Fruit fly (Drosophila melanogaster) whole organism, embryonic: Measurements from ENCODE around the gene CG42828.

Experiments
- Aef1 ChIP-seq: fragments of 200-800 bp; sonication (Bioruptor generic); IDR thresholded peaks from 3 replicates; pipeline ENCODE4 v1.3.6; 2022; ENCODE audit warnings: missing biosample characterization, missing genetic modification characterization
- Blimp-1 ChIP-seq: fragments of 200-800 bp; sonication (Bioruptor generic); optimal IDR thresholded peaks from 3 replicates; lab custom pipeline; 2018; ENCODE audit warnings: missing biosample characterization, missing genetic modification characterization, mild to moderate bottlenecking, moderate library complexity, missing genetic modification reagents
- CG10431 ChIP-seq: fragments of 200-800 bp; sonication (Bioruptor generic); optimal IDR thresholded peaks from 3 replicates; lab custom pipeline; 2018; ENCODE audit warnings: missing biosample characterization, mild to moderate bottlenecking, missing genetic modification characterization
- CG10979 ChIP-seq: fragments of 200-800 bp; sonication (Bioruptor generic); optimal IDR thresholded peaks from 2 replicates; lab custom pipeline; 2018; ENCODE audit warnings: missing biosample characterization, mild to moderate bottlenecking, missing genetic modification characterization, moderate library complexity
- CG11398 ChIP-seq: fragments of 200-800 bp; sonication (Bioruptor generic); optimal IDR thresholded peaks from 2 replicates; lab custom pipeline; 2016; ENCODE audit warnings: missing biosample characterization, missing genetic modification characterization
- CG12155 ChIP-seq: fragments of 200-800 bp; sonication (Bioruptor generic); optimal IDR thresholded peaks from 3 replicates; lab custom pipeline; 2016; ENCODE audit warnings: missing biosample characterization, missing genetic modification characterization
- CG12391 ChIP-seq: fragments of 200-800 bp; sonication (Bioruptor generic); optimal IDR thresholded peaks from 3 replicates; lab custom pipeline; 2018; ENCODE audit warnings: missing biosample characterization, mild to moderate bottlenecking, missing genetic modification characterization, moderate library complexity
- CG12942 ChIP-seq: fragments of 200-800 bp; sonication (Bioruptor generic); optimal IDR thresholded peaks from 3 replicates; lab custom pipeline; 2016; ENCODE audit warnings: missing biosample characterization, missing genetic modification characterization
- CG14860 ChIP-seq: fragments of 200-800 bp; sonication (Bioruptor generic); IDR thresholded peaks from 3 replicates; pipeline ENCODE4 v1.3.6; 2022; ENCODE audit warnings: missing biosample characterization, missing genetic modification characterization; ENCODE audit not compliant: partially characterized antibody
- CG15479 ChIP-seq: fragments of 200-800 bp; sonication (Bioruptor generic); optimal IDR thresholded peaks from 3 replicates; lab custom pipeline; 2019; ENCODE audit warnings: missing biosample characterization, mild to moderate bottlenecking, missing genetic modification characterization, moderate library complexity
- CG17912 ChIP-seq: fragments of 200-800 bp; sonication (Bioruptor generic); optimal IDR thresholded peaks from 2 replicates; lab custom pipeline; 2018; ENCODE audit warnings: missing biosample characterization, mild to moderate bottlenecking, missing genetic modification characterization
- CG3065 ChIP-seq: fragments of 200-800 bp; sonication (Bioruptor generic); optimal IDR thresholded peaks from 2 replicates; lab custom pipeline; 2016; ENCODE audit warnings: missing biosample characterization, missing genetic modification characterization
- CG3163 ChIP-seq: fragments of 200-800 bp; sonication (Bioruptor generic); optimal IDR thresholded peaks from 3 replicates; lab custom pipeline; 2016; ENCODE audit warnings: missing biosample characterization, missing genetic modification characterization
- CG32532 ChIP-seq: fragments of 200-800 bp; sonication (Bioruptor generic); IDR thresholded peaks from 2 replicates; pipeline ENCODE4 v1.3.6; 2022; ENCODE audit warnings: missing biosample characterization, missing genetic modification characterization
- CG3726 ChIP-seq: fragments of 200-800 bp; sonication (Bioruptor generic); IDR thresholded peaks from 3 replicates; pipeline ENCODE4, ENCODE4 v1.3.6; 2022; ENCODE audit warnings: missing biosample characterization, missing genetic modification characterization
- CG3995 ChIP-seq: fragments of 200-800 bp; sonication (Bioruptor generic); optimal IDR thresholded peaks from 3 replicates; lab custom pipeline; 2016; ENCODE audit warnings: missing biosample characterization, missing genetic modification characterization
- CG42726 ChIP-seq: fragments of 200-800 bp; sonication (Bioruptor generic); IDR thresholded peaks from 2 replicates; pipeline ENCODE4 v1.3.6; 2022; ENCODE audit warnings: missing biosample characterization, missing genetic modification characterization; ENCODE audit not compliant: partially characterized antibody
- CG4854 ChIP-seq: fragments of 200-800 bp; sonication (Bioruptor generic); optimal IDR thresholded peaks from 2 replicates; lab custom pipeline; 2016; ENCODE audit warnings: missing biosample characterization, missing genetic modification characterization, inconsistent platforms
- CG6689 ChIP-seq: fragments of 200-800 bp; sonication (Bioruptor generic); IDR thresholded peaks from 2 replicates; pipeline ENCODE4 v1.3.6; 2022; ENCODE audit warnings: missing biosample characterization, missing genetic modification characterization
- CG7357 ChIP-seq: fragments of 200-800 bp; sonication (Bioruptor generic); IDR thresholded peaks from 3 replicates; pipeline ENCODE4 v1.3.6; 2022; ENCODE audit warnings: missing biosample characterization, missing genetic modification characterization
- CG7556 ChIP-seq: fragments of 200-800 bp; sonication (Bioruptor generic); optimal IDR thresholded peaks from 2 replicates; lab custom pipeline; 2017; ENCODE audit warnings: missing biosample characterization, mild to moderate bottlenecking, missing genetic modification characterization
- CG8924 ChIP-seq: fragments of 200-800 bp; optimal IDR thresholded peaks from 3 replicates; lab custom pipeline; 2019; ENCODE audit warnings: missing biosample characterization, mild to moderate bottlenecking, missing genetic modification characterization, moderate library complexity
- CG9215 ChIP-seq: fragments of 200-800 bp; sonication (Bioruptor generic); IDR thresholded peaks from 2 replicates; pipeline ENCODE4 v1.3.6; 2022; ENCODE audit warnings: missing biosample characterization, missing genetic modification characterization
- Chrac-16 ChIP-seq: fragments of 200-800 bp; sonication (Bioruptor generic); optimal IDR thresholded peaks from 3 replicates; lab custom pipeline; 2016; ENCODE audit warnings: missing biosample characterization, missing genetic modification characterization
- CoRest ChIP-seq: fragments of 200-800 bp; sonication (Bioruptor generic); optimal IDR thresholded peaks from 3 replicates; lab custom pipeline; 2018; ENCODE audit warnings: missing biosample characterization, mild to moderate bottlenecking, missing genetic modification characterization, moderate library complexity
- Dll ChIP-seq: fragments of 200-800 bp; sonication (Bioruptor generic); IDR thresholded peaks from 4 replicates; pipeline ENCODE4 v1.3.6; 2022; ENCODE audit warnings: missing biosample characterization, missing genetic modification characterization; ENCODE audit not compliant: partially characterized antibody
- Dref ChIP-seq: fragments of 200-800 bp; sonication (Bioruptor generic); IDR thresholded peaks from 2 replicates; pipeline ENCODE4 v1.3.6; 2022; ENCODE audit warnings: missing biosample characterization, missing genetic modification characterization
- E2f2 ChIP-seq: fragments of 200-800 bp; sonication (Bioruptor generic); IDR thresholded peaks from 2 replicates; pipeline ENCODE4 v1.3.6; 2022; ENCODE audit warnings: missing biosample characterization, missing genetic modification characterization
- Ets97D ChIP-seq: fragments of 200-800 bp; sonication (Bioruptor generic); optimal IDR thresholded peaks from 3 replicates; lab custom pipeline; 2016; ENCODE audit warnings: missing biosample characterization, missing genetic modification characterization
- Fer3 ChIP-seq: fragments of 200-800 bp; sonication (Bioruptor generic); optimal IDR thresholded peaks from 2 replicates; lab custom pipeline; 2018; ENCODE audit warnings: missing biosample characterization, mild to moderate bottlenecking, missing genetic modification characterization, moderate library complexity
- GATAe ChIP-seq: fragments of 200-800 bp; sonication (Bioruptor generic); conservative IDR thresholded peaks from 2 replicates; pipeline ENCODE4 v1.3.6; 2022; ENCODE audit warnings: missing biosample characterization, missing genetic modification characterization
- H15 ChIP-seq: fragments of 200-800 bp; sonication (Bioruptor generic); IDR thresholded peaks from 3 replicates; pipeline ENCODE4 v1.3.6; 2022; ENCODE audit warnings: missing biosample characterization, missing genetic modification characterization
- Mrtf ChIP-seq: fragments of 200-800 bp; sonication (Bioruptor generic); IDR thresholded peaks from 3 replicates; pipeline ENCODE4 v1.3.6; 2022; ENCODE audit warnings: missing biosample characterization, missing genetic modification characterization
- Nf-YA ChIP-seq: fragments of 200-800 bp; sonication (Bioruptor generic); IDR thresholded peaks from 2 replicates; pipeline ENCODE4 v1.3.6; 2022; ENCODE audit warnings: missing biosample characterization, missing genetic modification characterization
- Opbp ChIP-seq: fragments of 200-800 bp; sonication (Bioruptor generic); IDR thresholded peaks from 3 replicates; pipeline ENCODE4 v1.3.6; 2022; ENCODE audit warnings: missing biosample characterization, missing genetic modification characterization; ENCODE audit not compliant: partially characterized antibody
- Side ChIP-seq: fragments of 200-800 bp; sonication (Bioruptor generic); optimal IDR thresholded peaks from 2 replicates; lab custom pipeline; 2016; ENCODE audit warnings: missing biosample characterization, missing genetic modification characterization
- TFAM ChIP-seq: fragments of 200-800 bp; sonication (Bioruptor generic); optimal IDR thresholded peaks from 2 replicates; lab custom pipeline; 2017; ENCODE audit warnings: missing biosample characterization, missing genetic modification characterization, inconsistent platforms
- Xrp1 ChIP-seq: fragments of 200-800 bp; sonication (Bioruptor generic); IDR thresholded peaks from 2 replicates; pipeline ENCODE4 v1.3.6; 2022; ENCODE audit warnings: missing biosample characterization, missing genetic modification characterization
- ac ChIP-seq: fragments of 200-800 bp; sonication (Bioruptor generic); optimal IDR thresholded peaks from 3 replicates; lab custom pipeline; 2017; ENCODE audit warnings: missing biosample characterization, mild to moderate bottlenecking, missing genetic modification characterization
- ash1 ChIP-seq: fragments of 200-800 bp; sonication (Bioruptor generic); optimal IDR thresholded peaks from 2 replicates; lab custom pipeline; 2018; ENCODE audit warnings: missing biosample characterization, mild to moderate bottlenecking, missing genetic modification characterization
- crc ChIP-seq: fragments of 200-800 bp; sonication (Bioruptor generic); optimal IDR thresholded peaks from 2 replicates; lab custom pipeline; 2016; ENCODE audit warnings: missing biosample characterization, missing genetic modification characterization
- danr ChIP-seq: fragments of 200-800 bp; sonication (Bioruptor generic); IDR thresholded peaks from 2 replicates; pipeline ENCODE4 v1.3.6; 2022; ENCODE audit warnings: missing biosample characterization, missing genetic modification characterization
- exex ChIP-seq: fragments of 200-800 bp; sonication (Bioruptor generic); optimal IDR thresholded peaks from 4 replicates; lab custom pipeline; 2018; ENCODE audit warnings: missing biosample characterization, mild to moderate bottlenecking, missing genetic modification characterization, moderate library complexity
- fd3F ChIP-seq: fragments of 200-800 bp; sonication (Bioruptor generic); optimal IDR thresholded peaks from 2 replicates; lab custom pipeline; 2018; ENCODE audit warnings: missing biosample characterization, mild to moderate bottlenecking, missing genetic modification characterization, moderate library complexity
- gcm ChIP-seq: fragments of 200-800 bp; sonication (Bioruptor generic); optimal IDR thresholded peaks from 2 replicates; lab custom pipeline; 2019; ENCODE audit warnings: missing biosample characterization, mild to moderate bottlenecking, missing genetic modification characterization, moderate library complexity
- jing ChIP-seq: fragments of 200-800 bp; sonication (Bioruptor generic); optimal IDR thresholded peaks from 2 replicates; lab custom pipeline; 2018; ENCODE audit warnings: missing biosample characterization, mild to moderate bottlenecking, missing genetic modification characterization
- nau ChIP-seq: fragments of 200-800 bp; sonication (Bioruptor generic); optimal IDR thresholded peaks from 3 replicates; lab custom pipeline; 2017; ENCODE audit warnings: missing biosample characterization, mild to moderate bottlenecking, missing genetic modification characterization, missing genetic modification reagents
- nerfin-2 ChIP-seq: fragments of 200-800 bp; sonication (Bioruptor generic); IDR thresholded peaks from 2 replicates; pipeline ENCODE4 v1.3.6; 2022; ENCODE audit warnings: missing biosample characterization, missing genetic modification characterization; ENCODE audit not compliant: partially characterized antibody
- rib ChIP-seq: fragments of 200-800 bp; sonication (Bioruptor generic); IDR thresholded peaks from 2 replicates; pipeline ENCODE4 v1.3.6; 2022; ENCODE audit warnings: missing biosample characterization, missing genetic modification characterization
- tna ChIP-seq: fragments of 200-800 bp; sonication (Bioruptor generic); IDR thresholded peaks from 2 replicates; pipeline ENCODE4 v1.3.6; 2022; ENCODE audit warnings: missing biosample characterization, missing genetic modification characterization; ENCODE audit not compliant: partially characterized antibody

The CG42828 gene

dm6 chr3R:23346893-23347396 lies 26.6 kb upstream of the CG42828 start (continued):
- TF ChIP-seq CG32532 (peak; percentile 77), Xrp1 (GFP tag; lab: Robert Waterston, UW) (peak; percentile 74), CG7556 (peak; percentile 53), fd3F (GFP tag; lab: Kevin White, UChicago) (no peak), CG10979 (tag; lab: Kevin White, UChicago) (peak; percentile 65), Mrtf (GFP tag; lab: Robert Waterston, UW) (no peak), CG4854 (GFP tag; lab: Kevin White, UChicago) (no peak), CG15479 (GFP tag; lab: Kevin White, UChicago) (peak; percentile 8), Fer3 (tag; lab: Kevin White, UChicago) (no peak), E2f2 (GFP tag; lab: Robert Waterston, UW) (no peak), CG3726 (GFP tag; lab: Robert Waterston, UW) (no peak), CG12942 (GFP tag; lab: Kevin White, UChicago) (peak; percentile 15), Dll (GFP tag; lab: Robert Waterston, UW) (no peak), CG7357 (GFP tag; lab: Robert Waterston, UW) (peak; percentile 45; the same call in 1 of the 3 replicates), CoRest (tag; lab: Kevin White, UChicago) (peak; percentile 59), CG14860 (GFP tag; lab: Robert Waterston, UW) (no peak), CG11398 (GFP tag; lab: Kevin White, UChicago) (no peak), H15 (GFP tag; lab: Robert Waterston, UW) (0 out of 3 replicates have a peak, but pooled peaks have one; percentile 5), GATAe (no peak), Opbp (GFP tag; lab: Robert Waterston, UW) (no peak; the same call in 2 of the 3 replicates), nau (GFP tag; lab: Kevin White, UChicago) (no peak), CG42726 (GFP tag; lab: Robert Waterston, UW) (no peak), CG3163 (no peak), CG12391 (tag; lab: Kevin White, UChicago) (peak; percentile 42), gcm (GFP tag; lab: Kevin White, UChicago) (peak; percentile 35), CG3995 (GFP tag; lab: Kevin White, UChicago) (no peak), Blimp-1 (GFP tag; lab: Kevin White, UChicago) (peak; percentile 55), Nf-YA (no peak), CG6689 (peak; percentile 62), CG9215 (peak; percentile 44; the same call in 1 of the 2 replicates), Aef1 (GFP tag; lab: Robert Waterston, UW) (0 out of 3 replicates have a peak, but pooled peaks have one; percentile 23), danr (GFP tag; lab: Robert Waterston, UW) (peak; percentile 22; the same call in 1 of the 2 replicates), CG12155 (GFP tag; lab: Kevin White, UChicago) (no peak), CG8924 (tag; lab: Kevin White, UChicago) (peak; percentile 71), Side (no peak), rib (GFP tag; lab: Robert Waterston, UW) (no peak), Dref (GFP tag; lab: Robert Waterston, UW) (no peak), jing (no peak), TFAM (GFP tag; lab: Kevin White, UChicago) (no peak), CG17912 (GFP tag; lab: Kevin White, UChicago) (no peak), exex (no peak), crc (no peak), ac (GFP tag; lab: Kevin White, UChicago) (no peak), ash1 (GFP tag; lab: Kevin White, UChicago) (no peak), CG3065 (GFP tag; lab: Kevin White, UChicago) (no peak), Chrac-16 (GFP tag; lab: Kevin White, UChicago) (peak; percentile 40), CG10431 (GFP tag; lab: Kevin White, UChicago) (no peak), nerfin-2 (no peak), Ets97D (GFP tag; lab: Kevin White, UChicago) (no peak), tna (GFP tag; lab: Robert Waterston, UW) (peak; percentile 47)
